Worm (Caenorhabditis elegans) whole organism, L2 larva: Measurements from ENCODE around the gene fubl-1.
A peak's percentile ranks its signal among the peaks of the same experiment; 100 is the strongest.

Experiments used
- ama-1 ChIP-seq: fragments of 150-350 bp; optimal IDR thresholded peaks from 2 replicates; lab custom pipeline; 2018; ENCODE audit warnings: inconsistent platforms
- blmp-1 ChIP-seq: sonication (generic microtip); optimal IDR thresholded peaks from 2 replicates; lab custom pipeline; 2017; ENCODE audit warnings: missing genetic modification characterization, mild to moderate bottlenecking, missing compliant biosample characterization, antibody characterized with exemption, moderate library complexity; ENCODE audit not compliant: insufficient read depth
- ceh-82 ChIP-seq: fragments of 150-350 bp; optimal IDR thresholded peaks from 2 replicates; lab custom pipeline; 2014; ENCODE audit warnings: missing biosample characterization, missing genetic modification characterization
- crh-2 ChIP-seq: sonication (generic microtip); optimal IDR thresholded peaks from 2 replicates; lab custom pipeline; 2017; ENCODE audit warnings: missing biosample characterization, missing genetic modification characterization
- elt-3 ChIP-seq: sonication (generic microtip); optimal IDR thresholded peaks from 2 replicates; lab custom pipeline; 2017; ENCODE audit warnings: missing biosample characterization, missing genetic modification characterization
- gmeb-1 ChIP-seq: fragments of 150-350 bp; optimal IDR thresholded peaks from 2 replicates; lab custom pipeline; 2014; ENCODE audit warnings: missing biosample characterization, missing genetic modification characterization
- lsy-2 ChIP-seq, 2 experiments: fragments of 150-350 bp in 1 of 2; sonication (generic microtip) in 1 of 2; optimal IDR thresholded peaks; 2 replicates each; lab custom pipeline; 2014 to 2017; ENCODE audit warnings: missing biosample characterization in 2 of 2, missing genetic modification characterization in 2 of 2
- nhr-11 ChIP-seq: fragments of 150-350 bp; optimal IDR thresholded peaks from 2 replicates; lab custom pipeline; 2014; ENCODE audit warnings: missing biosample characterization, missing genetic modification characterization
- nhr-77 ChIP-seq: fragments of 150-350 bp; optimal IDR thresholded peaks from 2 replicates; lab custom pipeline; 2014; ENCODE audit warnings: missing biosample characterization, missing genetic modification characterization
- peb-1 ChIP-seq: fragments of 150-350 bp; optimal IDR thresholded peaks from 2 replicates; lab custom pipeline; 2014; ENCODE audit warnings: missing biosample characterization, missing genetic modification characterization
- snpc-4 ChIP-seq: fragments of 150-350 bp; optimal IDR thresholded peaks from 2 replicates; lab custom pipeline; 2014; ENCODE audit warnings: missing biosample characterization, missing genetic modification characterization
- ztf-4 ChIP-seq: fragments of 150-350 bp; optimal IDR thresholded peaks from 2 replicates; lab custom pipeline; 2014; ENCODE audit warnings: missing biosample characterization, missing genetic modification characterization

DNA sequence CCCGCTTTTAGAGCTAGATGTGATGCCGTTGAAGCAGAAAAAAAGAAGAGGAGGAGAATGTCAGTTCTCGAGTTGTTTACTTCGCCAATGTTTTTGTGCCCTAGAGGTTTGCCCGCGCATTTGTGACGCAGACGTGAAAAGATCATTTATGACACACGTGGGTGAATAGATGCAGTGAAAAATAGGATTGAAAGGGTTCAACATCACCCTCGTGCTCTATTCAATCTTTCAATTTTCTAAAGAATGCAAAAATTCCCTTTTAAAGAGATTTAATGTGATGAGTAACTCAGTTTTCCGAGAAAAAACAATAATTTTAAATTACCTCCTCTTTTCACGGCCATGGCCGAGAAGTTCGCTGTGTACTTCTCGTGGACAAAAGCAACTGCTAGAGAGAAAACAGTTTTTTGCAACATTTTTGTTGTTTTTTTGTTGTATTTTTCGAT, 7.8 kb upstream of the fubl-1 start:
- TF ChIP-seq elt-3 (tag; lab: Kevin White, UChicago) (no peak), nhr-11 (no peak), crh-2 (peak; percentile 68), nhr-77 (tag; lab: Kevin White, UChicago) (no peak), snpc-4 (no peak), blmp-1 (tag; lab: Kevin White, UChicago) (no peak), gmeb-1 (tag; lab: Kevin White, UChicago) (no peak), ama-1 (no peak), ztf-4 (tag; lab: Kevin White, UChicago) (peak; percentile 29), ceh-82 (tag; lab: Kevin White, UChicago) (no peak), lsy-2 (tag; optimal IDR thresholded peaks at IDR 0.05; lab: Kevin White, UChicago) (peak; percentile 11 to 73), peb-1 (tag; lab: Kevin White, UChicago) (no peak)
